Worm (Caenorhabditis elegans) whole organism, midembryonic: ENCODE measurements around the gene pyt-1.

ENCODE experiments used
- klf-2 ChIP-seq: fragments of 200-800 bp; sonication (Bioruptor generic); conservative IDR thresholded peaks from 2 replicates; pipeline ENCODE4 v1.3.6; 2022; ENCODE audit warnings: missing genetic modification reagents, missing genetic modification characterization, missing compliant biosample characterization
- ztf-29 ChIP-seq: fragments of 200-800 bp; sonication (Bioruptor generic); IDR thresholded peaks from 2 replicates; pipeline ENCODE4 v1.3.6; 2022; ENCODE audit warnings: missing genetic modification reagents, missing genetic modification characterization, missing compliant biosample characterization

- TF ChIP-seq ztf-29 (GFP tag; lab: Robert Waterston, UW) (no peak), klf-2 (GFP tag; lab: Robert Waterston, UW) (no peak)
These were observed 26.8 kb downstream of the pyt-1 start for ce11 chrV:10202340-10202739.
